Worm (Caenorhabditis elegans): Measurements from ENCODE around the gene ugt-60.
"Not testable (repeated sequence)": the region's sequence is repeated elsewhere in the genome, so short reads cannot be mapped to it uniquely, and the experiment has no call there.

The ugt-60 gene

DNA sequence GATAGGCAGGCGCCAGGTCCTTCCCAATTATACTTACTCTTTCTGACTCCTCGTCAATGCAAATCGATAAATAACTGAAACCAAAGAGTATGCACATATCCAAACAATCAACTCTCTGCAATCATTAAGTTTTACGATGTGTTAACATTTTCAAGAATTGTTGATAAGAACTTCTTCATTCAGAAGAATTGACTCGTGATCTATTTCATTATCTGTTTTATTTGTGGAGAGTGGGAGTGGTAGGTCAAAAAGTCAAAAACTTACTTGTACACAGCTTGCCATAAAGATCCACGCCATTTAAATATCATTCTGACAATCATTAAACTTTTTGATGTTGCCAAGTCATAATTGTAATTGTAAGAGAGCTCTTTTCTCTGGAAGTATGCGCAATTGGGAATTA lies 10.5 kb upstream of the ugt-60 start:
- TF ChIP-seq pqm-1 (tag; optimal IDR thresholded peaks at IDR 0.05) (peak; percentile 91), pha-4 (tag; optimal IDR thresholded peaks at IDR 0.05) (peak; percentile 34), tbx-2 (tag; optimal IDR thresholded peaks at IDR 0.05) (no peak), nhr-43 (tag; optimal IDR thresholded peaks at IDR 0.05; ENCODE audit: poor library complexity, severe bottlenecking) (no peak), elt-2 (tag; optimal IDR thresholded peaks at IDR 0.05) (peak; percentile 68)

- TF ChIP-seq pha-4 (tag; optimal IDR thresholded peaks at IDR 0.05) (no peak), lsy-12 (tag; optimal IDR thresholded peaks at IDR 0.05) (no peak), jun-1 (tag; optimal IDR thresholded peaks at IDR 0.05) (no peak), nhr-11 (tag; optimal IDR thresholded peaks at IDR 0.05) (no peak), nfya-1 (tag; optimal IDR thresholded peaks at IDR 0.05; ENCODE audit: insufficient read depth) (no peak), elt-2 (tag; optimal IDR thresholded peaks at IDR 0.05) (no peak), ceh-28 (tag; optimal IDR thresholded peaks at IDR 0.05) (no peak), elt-3 (tag; optimal IDR thresholded peaks at IDR 0.05) (no peak), hmg-11 (tag; optimal IDR thresholded peaks at IDR 0.05) (no peak), zag-1 (tag; optimal IDR thresholded peaks at IDR 0.05) (no peak), nhr-28 (tag; optimal IDR thresholded peaks at IDR 0.05) (no peak), fos-1 (tag; optimal IDR thresholded peaks at IDR 0.05) (no peak), egl-27 (tag; optimal IDR thresholded peaks at IDR 0.05) (no peak), nhr-67 (tag; optimal IDR thresholded peaks at IDR 0.05) (no peak)
Measured at ce11 chrIII:9685959-9686358, 7.1 kb upstream of the ugt-60 start, which contains the start of gene C07A9.10. C07A9.10 (minus strand) TSS chrIII:9686059.

DNA sequence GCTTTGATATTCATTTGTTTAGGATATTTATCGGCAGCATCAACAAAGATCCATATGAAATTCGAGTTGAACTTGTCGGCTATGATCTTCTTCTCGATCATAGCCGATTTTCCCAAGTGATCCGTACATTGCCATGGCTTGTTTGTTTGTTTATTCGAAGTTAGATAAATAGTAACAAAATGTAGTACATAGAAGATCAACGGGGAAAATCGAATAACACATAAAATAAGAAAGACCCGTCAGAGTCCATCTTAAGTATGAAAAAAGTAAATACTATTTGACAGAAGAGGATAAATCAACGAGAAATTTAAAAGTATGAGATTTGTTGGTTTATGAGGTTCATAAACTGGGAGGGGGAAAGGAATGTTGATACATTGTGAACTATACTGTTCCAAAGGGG lies 3.9 kb upstream of the ugt-60 start, which contains the start of gene C07A9.5:
Gene C07A9.5 (minus strand): TSS at position 101 of the 400 bp plus-strand sequence.
- TF ChIP-seq elt-2, ceh-9, nhr-23 (tag; optimal IDR thresholded peaks at IDR 0.05): not testable (repeated sequence)

DNA sequence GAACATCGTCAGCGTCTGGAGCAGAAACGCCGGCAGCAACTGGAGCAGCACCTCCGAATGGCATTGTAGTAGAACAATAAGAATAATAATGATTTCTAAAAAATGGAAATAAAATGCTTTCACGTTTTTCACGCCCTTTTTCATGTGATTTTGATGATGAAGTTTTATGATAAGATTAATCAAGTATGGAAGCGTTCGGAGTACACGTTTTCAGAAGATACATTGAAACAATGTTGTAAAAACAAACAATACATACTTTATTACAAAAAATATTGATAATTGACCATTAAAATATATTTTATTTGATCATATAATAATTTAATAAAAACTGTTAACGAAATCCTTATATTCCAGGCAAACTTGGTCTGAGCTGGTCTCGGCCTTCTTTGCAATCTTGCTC lies 2.4 kb upstream of the ugt-60 start, which contains the start of gene C07A9.13:
Gene C07A9.13 (minus strand): TSS at position 101 of the 400 bp plus-strand sequence.
- not testable (repeated sequence) for TF ChIP-seq nfya-1 (tag; optimal IDR thresholded peaks at IDR 0.05; ENCODE audit: insufficient read depth); lsy-12 (tag; optimal IDR thresholded peaks at IDR 0.05); nhr-28 (tag; optimal IDR thresholded peaks at IDR 0.05)

ce11 chrIII:9669546-9669945 lies 9.3 kb downstream of the ugt-60 start:
- TF ChIP-seq nhr-237 (tag; optimal IDR thresholded peaks at IDR 0.05) (no peak), lin-39 (tag; optimal IDR thresholded peaks at IDR 0.05) (no peak), pqm-1 (tag; optimal IDR thresholded peaks at IDR 0.05) (no peak), ztf-11 (tag; optimal IDR thresholded peaks at IDR 0.05) (no peak), fos-1 (tag; optimal IDR thresholded peaks at IDR 0.05) (no peak), ama-1 (optimal IDR thresholded peaks at IDR 0.05) (no peak), nhr-76 (tag; optimal IDR thresholded peaks at IDR 0.05) (no peak), ceh-82 (tag; optimal IDR thresholded peaks at IDR 0.05) (no peak), hmg-11 (tag; optimal IDR thresholded peaks at IDR 0.05) (no peak), nhr-77 (tag; optimal IDR thresholded peaks at IDR 0.05) (no peak), jun-1 (tag; optimal IDR thresholded peaks at IDR 0.05) (no peak), daf-12 (tag; optimal IDR thresholded peaks at IDR 0.05) (no peak), pha-4 (tag; optimal IDR thresholded peaks at IDR 0.05) (no peak), lin-15B (tag; optimal IDR thresholded peaks at IDR 0.05) (no peak), nhr-23 (tag; optimal IDR thresholded peaks at IDR 0.05) (no peak), mdl-1 (tag; optimal IDR thresholded peaks at IDR 0.05) (no peak), lsy-12 (tag; optimal IDR thresholded peaks at IDR 0.05) (no peak), zag-1 (tag; optimal IDR thresholded peaks at IDR 0.05) (no peak), elt-2 (tag; optimal IDR thresholded peaks at IDR 0.05) (no peak), elt-3 (tag; optimal IDR thresholded peaks at IDR 0.05) (no peak)

DNA sequence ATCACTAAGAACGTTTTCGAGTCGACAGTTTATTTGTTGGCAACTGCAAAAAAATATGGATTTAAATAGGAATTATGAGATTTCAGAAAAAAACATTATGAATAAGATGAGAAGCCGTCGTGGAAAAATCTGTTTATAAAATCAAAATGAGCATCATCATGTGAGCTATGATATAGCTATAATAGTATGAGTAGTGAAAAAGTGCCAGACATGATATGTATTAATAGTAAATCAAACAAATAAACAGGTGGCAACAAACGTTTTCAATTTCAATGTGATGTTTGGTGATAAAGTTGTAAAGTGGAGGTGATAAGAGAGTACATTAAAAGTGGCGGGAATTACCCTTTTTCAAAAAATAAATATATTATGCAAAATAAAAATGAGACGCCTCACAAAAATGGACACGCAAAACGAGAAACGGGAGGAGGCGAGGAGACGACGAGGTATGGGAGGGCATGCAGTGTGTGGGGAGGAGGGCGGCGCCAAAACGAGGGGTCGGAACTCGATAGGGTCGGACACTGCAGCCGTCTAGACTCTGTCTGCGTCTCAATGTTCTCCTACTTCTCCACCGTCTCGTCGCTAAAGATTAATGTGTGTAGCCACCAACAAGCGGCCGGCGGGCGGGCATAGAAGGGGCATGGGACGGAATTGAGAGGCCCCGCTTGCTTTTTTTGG lies 11.1 kb downstream of the ugt-60 start, which contains the start of gene C07A9.9:
Gene C07A9.9 (minus strand): TSS at position 51 of the 675 bp plus-strand sequence.
- TF ChIP-seq elt-1 (tag; optimal IDR thresholded peaks at IDR 0.05): peak; percentile 63
- TF ChIP-seq nhr-77 (tag; optimal IDR thresholded peaks at IDR 0.05): no peak
- TF ChIP-seq egl-27 (tag; optimal IDR thresholded peaks at IDR 0.05): peak; percentile 39
- TF ChIP-seq mml-1 (tag; optimal IDR thresholded peaks at IDR 0.05): no peak
- no peak for TF ChIP-seq ZK546.5 (tag; optimal IDR thresholded peaks at IDR 0.05)
- peak; percentile 24 for TF ChIP-seq pqm-1 (tag; optimal IDR thresholded peaks at IDR 0.05)
- peak; percentile 33 for TF ChIP-seq fkh-10 (GFP tag; optimal IDR thresholded peaks at IDR 0.05)
- no peak for TF ChIP-seq skn-1 (tag; optimal IDR thresholded peaks at IDR 0.05)
- peak; percentile 97 for TF ChIP-seq lin-39 (tag; optimal IDR thresholded peaks at IDR 0.05)
- TF ChIP-seq lsy-12 (tag; optimal IDR thresholded peaks at IDR 0.05): peak; percentile 26
- TF ChIP-seq fkh-2 (tag; optimal IDR thresholded peaks at IDR 0.05): no peak
- TF ChIP-seq daf-12 (tag; optimal IDR thresholded peaks at IDR 0.05): no peak
- peak; percentile 27 for TF ChIP-seq egl-5 (tag; optimal IDR thresholded peaks at IDR 0.05)
- TF ChIP-seq ztf-4 (tag; optimal IDR thresholded peaks at IDR 0.05): no peak
- no peak for TF ChIP-seq ama-1 (optimal IDR thresholded peaks at IDR 0.05)
- TF ChIP-seq unc-62 (GFP tag; optimal IDR thresholded peaks at IDR 0.05): peak; percentile 31
- peak; percentile 34 for TF ChIP-seq jun-1 (tag; optimal IDR thresholded peaks at IDR 0.05)
- TF ChIP-seq lin-15B (tag; optimal IDR thresholded peaks at IDR 0.05): peak; percentile 32
- peak; percentile 35 for TF ChIP-seq mdl-1 (tag; optimal IDR thresholded peaks at IDR 0.05)
- TF ChIP-seq nhr-43 (tag; optimal IDR thresholded peaks at IDR 0.05; ENCODE audit: poor library complexity, severe bottlenecking): peak; percentile 46
- TF ChIP-seq elt-3 (tag; optimal IDR thresholded peaks at IDR 0.05): no peak
- peak; percentile 31 for TF ChIP-seq ceh-28 (tag; optimal IDR thresholded peaks at IDR 0.05)
- peak; percentile 70 for TF ChIP-seq pha-4 (tag; optimal IDR thresholded peaks at IDR 0.05)
- no peak for TF ChIP-seq nhr-76 (tag; optimal IDR thresholded peaks at IDR 0.05)
